Fruit fly (Drosophila melanogaster): ENCODE measurements around the gene Sos.

Sos gene

dm6 chr2L:13780109-13780947 lies 33.3 kb upstream of the Sos start, which contains the start of the genes CG9008 and p38b (continued):
- TF ChIP-seq CG12236 (GFP tag; optimal IDR thresholded peaks at IDR 0.05), result no peak
- peak; percentile 46 for TF ChIP-seq CG15696 (tag; optimal IDR thresholded peaks at IDR 0.05)
- 0 out of 2 replicates have a peak, but pooled peaks have one; percentile 38 for TF ChIP-seq Awh (GFP tag; IDR thresholded peaks at IDR 0.05)
- TF ChIP-seq MESR4 (GFP tag; optimal IDR thresholded peaks at IDR 0.05), result peak; percentile 70
- peak; percentile 81 for TF ChIP-seq CG4328 (GFP tag; optimal IDR thresholded peaks at IDR 0.05)
- TF ChIP-seq Dref (GFP tag; IDR thresholded peaks at IDR 0.05), result peak; percentile 83
- TF ChIP-seq row (GFP tag; IDR thresholded peaks at IDR 0.05), result peak; percentile 93
- TF ChIP-seq Drgx (GFP tag; IDR thresholded peaks at IDR 0.05), result no peak
- TF ChIP-seq Fer1 (GFP tag; optimal IDR thresholded peaks at IDR 0.05), result peak; percentile 83
- TF ChIP-seq CG15514 (GFP tag; optimal IDR thresholded peaks at IDR 0.05), result peak; percentile 57
- TF ChIP-seq seq (GFP tag; IDR thresholded peaks at IDR 0.05), result no peak; the same call in 1 of the 2 replicates
- peak; percentile 33 for TF ChIP-seq tup (GFP tag; optimal IDR thresholded peaks at IDR 0.05)
- TF ChIP-seq CG10366 (GFP tag; IDR thresholded peaks at IDR 0.05), result peak; percentile 56; the same call in 1 of the 2 replicates
- peak; percentile 5 for TF ChIP-seq Hey (tag; optimal IDR thresholded peaks at IDR 0.05)
- no peak for TF ChIP-seq Kr (GFP tag; optimal IDR thresholded peaks at IDR 0.05)
- no peak for TF ChIP-seq gce (GFP tag; IDR thresholded peaks at IDR 0.05)
- peak; percentile 77 for TF ChIP-seq gsb-n (tag; optimal IDR thresholded peaks at IDR 0.05)
- TF ChIP-seq CG12659 (GFP tag; optimal IDR thresholded peaks at IDR 0.05), result peak; percentile 92
- TF ChIP-seq Antp (GFP tag; optimal IDR thresholded peaks at IDR 0.05), result peak; percentile 8
- peak; percentile 56 for TF ChIP-seq CG3407 (GFP tag; optimal IDR thresholded peaks at IDR 0.05)
- TF ChIP-seq croc (GFP tag; conservative IDR thresholded peaks at IDR 0.05), result peak; percentile 44; the same call in 1 of the 3 replicates
- TF ChIP-seq disco-r (GFP tag; optimal IDR thresholded peaks at IDR 0.05), result no peak
- TF ChIP-seq CG7556 (GFP tag; optimal IDR thresholded peaks at IDR 0.05), result peak; percentile 95
- peak; percentile 65; the same call in 1 of the 2 replicates for TF ChIP-seq HLH3B (GFP tag; IDR thresholded peaks at IDR 0.05)
- no peak for TF ChIP-seq fru (optimal IDR thresholded peaks at IDR 0.05)
- TF ChIP-seq pnt (GFP tag; optimal IDR thresholded peaks at IDR 0.05), result no peak
- TF ChIP-seq ind (GFP tag; optimal IDR thresholded peaks at IDR 0.05), result peak; percentile 65
- TF ChIP-seq nau (GFP tag; optimal IDR thresholded peaks at IDR 0.05), result no peak
- no peak for TF ChIP-seq bowl (GFP tag; IDR thresholded peaks at IDR 0.05)
- no peak for TF ChIP-seq pita (GFP tag; optimal IDR thresholded peaks at IDR 0.05)
- no peak for TF ChIP-seq CG10565 (GFP tag; optimal IDR thresholded peaks at IDR 0.05)
- TF ChIP-seq CG6272 (GFP tag; IDR thresholded peaks at IDR 0.05), result peak; percentile 71
- peak; percentile 53 for TF ChIP-seq CG4617 (GFP tag; optimal IDR thresholded peaks at IDR 0.05; ENCODE audit: borderline replicate concordance)
- TF ChIP-seq CG9727 (GFP tag; optimal IDR thresholded peaks at IDR 0.05), result peak; percentile 89
- TF ChIP-seq CG8281 (tag; optimal IDR thresholded peaks at IDR 0.05), result peak; percentile 54
- peak; percentile 52 for TF ChIP-seq lbe (GFP tag; optimal IDR thresholded peaks at IDR 0.05)
- TF ChIP-seq toy (GFP tag; IDR thresholded peaks at IDR 0.05), result 0 out of 2 replicates have a peak, but pooled peaks have one; percentile 20
- TF ChIP-seq CG10431 (GFP tag; optimal IDR thresholded peaks at IDR 0.05), result peak; percentile 75
- TF ChIP-seq en (GFP tag; optimal IDR thresholded peaks at IDR 0.05), result no peak
- peak; percentile 62 for TF ChIP-seq CG5180 (GFP tag; optimal IDR thresholded peaks at IDR 0.05)
- peak; percentile 19 for TF ChIP-seq HLHmδ (GFP tag; optimal IDR thresholded peaks at IDR 0.05)
- TF ChIP-seq CG30020 (tag; optimal IDR thresholded peaks at IDR 0.05), result peak; percentile 65
- no peak for TF ChIP-seq cg (GFP tag; optimal IDR thresholded peaks at IDR 0.05)
- no peak for TF ChIP-seq hbn (GFP tag; IDR thresholded peaks at IDR 0.05; ENCODE audit: partially characterized antibody)
- peak; percentile 62; the same call in 2 of the 3 replicates for TF ChIP-seq CG11695 (GFP tag; IDR thresholded peaks at IDR 0.05)
- peak; percentile 58 for TF ChIP-seq run (tag; optimal IDR thresholded peaks at IDR 0.05)
- TF ChIP-seq abd-A (tag; optimal IDR thresholded peaks at IDR 0.05), result no peak
- TF ChIP-seq ap (GFP tag; IDR thresholded peaks at IDR 0.05), result no peak; the same call in 1 of the 2 replicates
- peak; percentile 20; the same call in 2 of the 3 replicates for TF ChIP-seq CG34422 (GFP tag; IDR thresholded peaks at IDR 0.05)
